Fruit fly (Drosophila melanogaster): ENCODE data around the gene Arp3.

- TF ChIP-seq CG8478 (optimal IDR thresholded peaks at IDR 0.05): no peak
- TF ChIP-seq CTCF (optimal IDR thresholded peaks at IDR 0.05): no peak
These were observed 19.6 kb downstream of the Arp3 start for dm6 chr3L:8096106-8096558.

Measured in S2 (cell line).